Worm (Caenorhabditis elegans) whole organism, mixed stage, embryonic: ENCODE data around the gene Y45G5AM.7.

Experiments used
- blmp-1 ChIP-seq: fragments of 150-350 bp; optimal IDR thresholded peaks from 2 replicates; lab custom pipeline; 2014; ENCODE audit warnings: missing biosample characterization, missing genetic modification characterization
- elt-3 ChIP-seq: fragments of 150-350 bp; optimal IDR thresholded peaks from 2 replicates; lab custom pipeline; 2014; ENCODE audit warnings: missing biosample characterization, missing genetic modification characterization
- lin-13 ChIP-seq: fragments of 150-350 bp; optimal IDR thresholded peaks from 2 replicates; lab custom pipeline; 2014; ENCODE audit warnings: missing biosample characterization, missing genetic modification characterization
- pha-4 ChIP-seq: fragments of 150-350 bp; optimal IDR thresholded peaks from 2 replicates; lab custom pipeline; 2018; ENCODE audit warnings: missing biosample characterization, missing genetic modification reagents, missing genetic modification characterization
- sem-2 ChIP-seq: fragments of 200-800 bp; sonication (Bioruptor generic); optimal IDR thresholded peaks from 2 replicates; lab custom pipeline; 2018; ENCODE audit warnings: mild to moderate bottlenecking, missing genetic modification characterization, missing compliant biosample characterization
- sptf-1 ChIP-seq: sonication (generic microtip); optimal IDR thresholded peaks from 2 replicates; lab custom pipeline; 2017; ENCODE audit warnings: mild to moderate bottlenecking, missing genetic modification characterization, moderate library complexity, missing compliant biosample characterization
- unc-62 ChIP-seq: fragments of 150-350 bp; optimal IDR thresholded peaks from 2 replicates; lab custom pipeline; 2014; ENCODE audit warnings: missing biosample characterization, missing genetic modification reagents, missing genetic modification characterization

DNA sequence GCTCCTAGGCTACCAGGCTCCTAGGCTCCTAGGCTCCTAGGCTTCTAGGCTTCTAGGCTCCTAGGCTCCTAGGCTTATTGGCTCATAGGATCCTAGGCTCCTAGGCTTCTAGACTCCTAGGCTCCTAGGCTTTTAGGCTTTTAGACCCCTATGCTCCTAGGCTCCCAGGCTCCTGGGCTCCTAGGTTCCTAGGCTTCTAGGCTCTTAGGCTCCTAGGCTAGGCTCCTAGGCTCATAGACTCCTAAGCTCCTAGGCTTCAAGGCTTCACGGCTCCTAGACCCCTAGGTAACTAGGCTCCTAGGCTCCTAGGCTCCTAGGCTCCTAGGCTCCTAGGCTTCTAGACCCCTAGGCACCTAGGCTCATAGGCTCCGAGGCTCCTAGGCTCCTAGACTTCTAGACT lies 18.6 kb downstream of the Y45G5AM.7 start:
- TF ChIP-seq sptf-1 (no peak), unc-62 (GFP tag; lab: Kevin White, UChicago) (no peak), elt-3 (tag; lab: Kevin White, UChicago) (no peak), pha-4 (tag; lab: Kevin White, UChicago) (no peak), lin-13 (tag; lab: Kevin White, UChicago) (no peak), sem-2 (GFP tag; lab: Kevin White, UChicago) (no peak), blmp-1 (no peak)
